Fruit fly (Drosophila melanogaster) whole organism, embryonic: Measurements from ENCODE around the gene fru.
A peak's percentile ranks its signal among the peaks of the same experiment; 100 is the strongest.

Experiments
- Atf-2 ChIP-seq: fragments of 200-800 bp; sonication (Bioruptor generic); optimal IDR thresholded peaks from 2 replicates; lab custom pipeline; 2016; ENCODE audit warnings: missing biosample characterization, missing genetic modification characterization
- B-H2 ChIP-seq: fragments of 200-800 bp; sonication (Bioruptor generic); optimal IDR thresholded peaks from 2 replicates; lab custom pipeline; 2018; ENCODE audit warnings: missing biosample characterization, mild to moderate bottlenecking, missing genetic modification characterization
- Bdp1 ChIP-seq: fragments of 200-800 bp; sonication (Bioruptor generic); optimal IDR thresholded peaks from 3 replicates; lab custom pipeline; 2016; ENCODE audit warnings: missing biosample characterization, missing genetic modification characterization
- CG12236 ChIP-seq: fragments of 200-800 bp; sonication (Bioruptor generic); optimal IDR thresholded peaks from 2 replicates; lab custom pipeline; 2016; ENCODE audit warnings: missing biosample characterization, missing genetic modification characterization
- CG13775 ChIP-seq: fragments of 200-800 bp; sonication (Bioruptor generic); optimal IDR thresholded peaks from 3 replicates; lab custom pipeline; 2017; ENCODE audit warnings: missing biosample characterization, mild to moderate bottlenecking, missing genetic modification characterization
- CG14860 ChIP-seq: fragments of 200-800 bp; sonication (Bioruptor generic); IDR thresholded peaks from 3 replicates; pipeline ENCODE4 v1.3.6; 2022; ENCODE audit warnings: missing biosample characterization, missing genetic modification characterization; ENCODE audit not compliant: partially characterized antibody
- CG15073 ChIP-seq: fragments of 200-800 bp; sonication (Bioruptor generic); optimal IDR thresholded peaks from 2 replicates; lab custom pipeline; 2016; ENCODE audit warnings: missing biosample characterization, missing genetic modification characterization
- CG1529 ChIP-seq: fragments of 200-800 bp; sonication (Bioruptor generic); optimal IDR thresholded peaks from 3 replicates; lab custom pipeline; 2018; ENCODE audit warnings: missing biosample characterization, missing genetic modification characterization
- CG16813 ChIP-seq: fragments of 200-800 bp; sonication (Bioruptor generic); IDR thresholded peaks from 3 replicates; pipeline ENCODE4 v1.3.6; 2022; ENCODE audit warnings: missing biosample characterization, missing genetic modification characterization; ENCODE audit not compliant: partially characterized antibody
- CG18764 ChIP-seq: fragments of 200-800 bp; sonication (Bioruptor generic); optimal IDR thresholded peaks from 3 replicates; lab custom pipeline; 2016; ENCODE audit warnings: missing biosample characterization, missing genetic modification characterization
- CG6854 ChIP-seq: fragments of 200-800 bp; sonication (Bioruptor generic); optimal IDR thresholded peaks from 3 replicates; lab custom pipeline; 2017; ENCODE audit warnings: missing biosample characterization, mild to moderate bottlenecking, missing genetic modification characterization
- CG7786 ChIP-seq: fragments of 200-800 bp; sonication (Bioruptor generic); optimal IDR thresholded peaks from 2 replicates; lab custom pipeline; 2016; ENCODE audit warnings: missing biosample characterization, missing genetic modification characterization
- CG8089 ChIP-seq: fragments of 200-800 bp; sonication (Bioruptor generic); optimal IDR thresholded peaks from 3 replicates; lab custom pipeline; 2016; ENCODE audit warnings: missing biosample characterization, missing genetic modification characterization
- CG9437 ChIP-seq: fragments of 200-800 bp; sonication (Bioruptor generic); optimal IDR thresholded peaks from 2 replicates; lab custom pipeline; 2018; ENCODE audit warnings: missing biosample characterization, mild to moderate bottlenecking, missing genetic modification characterization
- CG9727 ChIP-seq: fragments of 200-800 bp; sonication (Bioruptor generic); optimal IDR thresholded peaks from 3 replicates; lab custom pipeline; 2017; ENCODE audit warnings: missing biosample characterization, mild to moderate bottlenecking, missing genetic modification characterization
- CG9817 ChIP-seq: fragments of 200-800 bp; sonication (Bioruptor generic); optimal IDR thresholded peaks from 2 replicates; lab custom pipeline; 2018; ENCODE audit warnings: missing biosample characterization, mild to moderate bottlenecking, missing genetic modification characterization, moderate library complexity
- Dek ChIP-seq: fragments of 200-800 bp; sonication (Bioruptor generic); optimal IDR thresholded peaks from 3 replicates; lab custom pipeline; 2019; ENCODE audit warnings: missing biosample characterization, mild to moderate bottlenecking, missing genetic modification characterization, moderate library complexity
- Dref ChIP-seq: fragments of 200-800 bp; sonication (Bioruptor generic); IDR thresholded peaks from 2 replicates; pipeline ENCODE4 v1.3.6; 2022; ENCODE audit warnings: missing biosample characterization, missing genetic modification characterization
- Hey ChIP-seq: fragments of 200-800 bp; sonication (Bioruptor generic); optimal IDR thresholded peaks from 3 replicates; lab custom pipeline; 2018; ENCODE audit warnings: missing biosample characterization, mild to moderate bottlenecking, missing genetic modification characterization
- Hr39 ChIP-seq: fragments of >200 bp; optimal IDR thresholded peaks from 2 replicates; lab custom pipeline; 2017
- Jarid2 ChIP-seq: fragments of 200-800 bp; sonication (Bioruptor generic); optimal IDR thresholded peaks from 3 replicates; lab custom pipeline; 2017; ENCODE audit warnings: mild to moderate bottlenecking, missing biosample characterization, missing genetic modification reagents, missing genetic modification characterization
- Myb ChIP-seq: fragments of 200-800 bp; sonication (Bioruptor generic); optimal IDR thresholded peaks from 2 replicates; lab custom pipeline; 2016; ENCODE audit warnings: missing biosample characterization, missing genetic modification characterization
- Side ChIP-seq: fragments of 200-800 bp; sonication (Bioruptor generic); optimal IDR thresholded peaks from 2 replicates; lab custom pipeline; 2016; ENCODE audit warnings: missing biosample characterization, missing genetic modification characterization
- Stat92E ChIP-seq, 3 experiments: fragments of >200 bp in 2 of 3; fragments of 200-800 bp in 1 of 3; sonication (Bioruptor generic) in 1 of 3; optimal IDR thresholded peaks; 2 replicates each; lab custom pipeline; 2017 to 2019; ENCODE audit warnings: missing biosample characterization in 3 of 3, missing genetic modification characterization in 3 of 3, mild to moderate bottlenecking in 1 of 3, moderate library complexity in 1 of 3
- abd-A ChIP-seq: fragments of 200-800 bp; sonication (Bioruptor generic); optimal IDR thresholded peaks from 3 replicates; lab custom pipeline; 2019; ENCODE audit warnings: missing biosample characterization, mild to moderate bottlenecking, missing genetic modification characterization, moderate library complexity
- ara ChIP-seq: fragments of 200-800 bp; sonication (Bioruptor generic); IDR thresholded peaks from 2 replicates; pipeline ENCODE4 v1.3.6; 2022; ENCODE audit warnings: missing biosample characterization, missing genetic modification characterization
- bcd ChIP-seq: fragments of 200-800 bp; sonication (Bioruptor generic); optimal IDR thresholded peaks from 2 replicates; lab custom pipeline; 2017; ENCODE audit warnings: missing biosample characterization, mild to moderate bottlenecking, missing genetic modification characterization
- dati ChIP-seq: fragments of 200-800 bp; sonication (Bioruptor generic); IDR thresholded peaks from 2 replicates; pipeline ENCODE4 v1.3.6; 2022; ENCODE audit warnings: missing biosample characterization, missing genetic modification characterization
- dm ChIP-seq: fragments of 200-800 bp; sonication (Bioruptor generic); optimal IDR thresholded peaks from 3 replicates; lab custom pipeline; 2016; ENCODE audit warnings: missing biosample characterization, missing genetic modification characterization
- eyg ChIP-seq: fragments of 200-800 bp; sonication (Bioruptor generic); optimal IDR thresholded peaks from 3 replicates; lab custom pipeline; 2016; ENCODE audit warnings: missing biosample characterization, missing genetic modification characterization
- fd64A ChIP-seq: fragments of 200-800 bp; sonication (Bioruptor generic); optimal IDR thresholded peaks from 3 replicates; lab custom pipeline; 2018; ENCODE audit warnings: missing biosample characterization, mild to moderate bottlenecking, missing genetic modification characterization
- fd96Cb ChIP-seq: fragments of 200-800 bp; sonication (Bioruptor generic); optimal IDR thresholded peaks from 2 replicates; lab custom pipeline; 2018; ENCODE audit warnings: missing biosample characterization, mild to moderate bottlenecking, missing genetic modification characterization, moderate library complexity
- gce ChIP-seq: fragments of 200-800 bp; sonication (Bioruptor generic); IDR thresholded peaks from 3 replicates; pipeline ENCODE4 v1.3.6; 2022; ENCODE audit warnings: missing biosample characterization, missing genetic modification characterization
- grau ChIP-seq: fragments of 200-800 bp; optimal IDR thresholded peaks from 3 replicates; lab custom pipeline; 2019; ENCODE audit warnings: missing biosample characterization, mild to moderate bottlenecking, missing genetic modification characterization, moderate library complexity
- ind ChIP-seq: fragments of 200-800 bp; sonication (Bioruptor generic); optimal IDR thresholded peaks from 3 replicates; lab custom pipeline; 2016; ENCODE audit warnings: missing biosample characterization, missing genetic modification characterization
- jing ChIP-seq: fragments of 200-800 bp; sonication (Bioruptor generic); optimal IDR thresholded peaks from 2 replicates; lab custom pipeline; 2018; ENCODE audit warnings: missing biosample characterization, mild to moderate bottlenecking, missing genetic modification characterization
- org-1 ChIP-seq: fragments of 200-800 bp; sonication (Bioruptor generic); optimal IDR thresholded peaks from 2 replicates; lab custom pipeline; 2017; ENCODE audit warnings: missing biosample characterization, missing genetic modification characterization
- psq ChIP-seq: fragments of 200-800 bp; sonication (Bioruptor generic); optimal IDR thresholded peaks from 2 replicates; lab custom pipeline; 2017; ENCODE audit warnings: missing biosample characterization, missing genetic modification characterization
- pzg ChIP-seq: fragments of 200-800 bp; sonication (Bioruptor generic); optimal IDR thresholded peaks from 3 replicates; lab custom pipeline; 2018; ENCODE audit warnings: missing biosample characterization, mild to moderate bottlenecking, missing genetic modification characterization, moderate library complexity
- ranshi ChIP-seq: fragments of 200-800 bp; sonication (Bioruptor generic); IDR thresholded peaks from 2 replicates; pipeline ENCODE4 v1.3.6; 2022; ENCODE audit warnings: missing biosample characterization, missing genetic modification characterization
- run ChIP-seq: fragments of 200-800 bp; sonication (Bioruptor generic); optimal IDR thresholded peaks from 3 replicates; lab custom pipeline; 2018; ENCODE audit warnings: missing biosample characterization, mild to moderate bottlenecking, missing genetic modification characterization
- scrt ChIP-seq: fragments of 200-800 bp; sonication (Bioruptor generic); optimal IDR thresholded peaks from 2 replicates; lab custom pipeline; 2018; ENCODE audit warnings: missing biosample characterization, mild to moderate bottlenecking, missing genetic modification characterization, moderate library complexity
- sd ChIP-seq: fragments of 200-800 bp; sonication (Bioruptor generic); optimal IDR thresholded peaks from 3 replicates; lab custom pipeline; 2018; ENCODE audit warnings: missing biosample characterization, mild to moderate bottlenecking, missing genetic modification characterization, moderate library complexity
- tap ChIP-seq: fragments of 200-800 bp; optimal IDR thresholded peaks from 3 replicates; lab custom pipeline; 2019; ENCODE audit warnings: missing biosample characterization, mild to moderate bottlenecking, missing genetic modification characterization, moderate library complexity
- tio ChIP-seq: fragments of 200-800 bp; sonication (Bioruptor generic); optimal IDR thresholded peaks from 2 replicates; lab custom pipeline; 2017; ENCODE audit warnings: missing biosample characterization, missing genetic modification characterization, inconsistent platforms
- tx ChIP-seq: fragments of 200-800 bp; sonication (Bioruptor generic); optimal IDR thresholded peaks from 2 replicates; lab custom pipeline; 2016; ENCODE audit warnings: missing biosample characterization, missing genetic modification characterization
- unc-4 ChIP-seq: fragments of 200-800 bp; sonication (Bioruptor generic); IDR thresholded peaks from 2 replicates; pipeline ENCODE4 v1.3.6; 2022; ENCODE audit warnings: missing biosample characterization, missing genetic modification characterization; ENCODE audit not compliant: partially characterized antibody
- usp ChIP-seq: fragments of >200 bp; optimal IDR thresholded peaks from 2 replicates; lab custom pipeline; 2017; ENCODE audit warnings: missing biosample characterization, missing genetic modification characterization
- vfl ChIP-seq: fragments of 200-800 bp; sonication (Bioruptor generic); optimal IDR thresholded peaks from 2 replicates; lab custom pipeline; 2016; ENCODE audit warnings: missing biosample characterization, missing genetic modification characterization
- yki ChIP-seq: fragments of >200 bp; optimal IDR thresholded peaks from 3 replicates; lab custom pipeline; 2018

The fru gene

DNA sequence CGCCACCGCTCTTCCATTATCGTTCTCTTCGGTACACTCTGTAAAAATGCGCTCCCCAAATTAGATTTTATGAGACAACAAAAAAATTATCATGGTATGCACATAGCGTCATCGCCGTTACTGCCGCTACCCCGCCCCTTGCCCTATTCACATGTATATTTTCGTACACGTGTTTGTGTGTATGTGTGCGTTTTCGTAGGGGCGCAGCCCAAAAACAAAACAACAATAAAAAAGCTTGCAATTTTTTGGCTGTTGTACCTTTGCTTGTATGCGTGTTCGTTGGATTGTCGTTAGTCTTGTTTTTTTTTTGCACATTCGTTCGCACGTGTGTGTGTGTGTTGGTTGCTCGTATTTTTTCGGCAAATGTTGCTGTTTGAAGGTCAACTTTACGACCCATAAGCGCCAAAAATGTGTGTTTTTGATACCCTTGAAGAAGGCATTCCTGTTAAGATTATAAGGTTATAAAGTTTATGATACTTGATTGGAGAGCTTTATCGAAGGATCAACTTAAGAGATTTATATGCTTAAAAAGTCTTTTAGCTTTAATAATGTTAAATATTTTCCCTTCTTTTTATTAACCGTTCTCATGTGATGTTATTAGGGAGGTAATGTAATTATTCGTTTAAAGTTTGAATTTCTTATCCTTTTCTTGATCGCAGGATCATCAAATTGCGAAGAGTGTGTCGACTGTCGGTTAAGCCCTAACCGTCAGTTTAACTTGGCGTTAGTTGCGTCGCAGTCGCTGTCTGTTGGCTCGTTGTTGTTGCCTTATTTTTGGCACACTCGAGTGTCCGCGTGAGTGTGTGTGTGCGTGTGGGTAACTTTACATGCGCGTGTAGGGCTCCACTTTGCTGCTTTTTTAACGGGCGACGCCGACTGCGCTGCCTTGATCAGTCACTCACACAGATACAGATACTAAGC is 97.1 kb downstream of the fru start (continued):
- no peak for TF ChIP-seq CG1529 (GFP tag; lab: Kevin White, UChicago)
- no peak for TF ChIP-seq fd96Cb (tag; lab: Kevin White, UChicago)
- TF ChIP-seq Dek (tag; lab: Kevin White, UChicago), result peak; percentile 45
- TF ChIP-seq CG7786 (GFP tag; lab: Kevin White, UChicago), result peak; percentile 77
- no peak for TF ChIP-seq ara (GFP tag; lab: Robert Waterston, UW)
- no peak for TF ChIP-seq B-H2 (GFP tag; lab: Kevin White, UChicago)
- TF ChIP-seq sd, result no peak
- no peak for TF ChIP-seq tap
- no peak for TF ChIP-seq yki (lab: Kevin White, UChicago)
- no peak for TF ChIP-seq Hr39 (lab: Kevin White, UChicago)
- TF ChIP-seq gce (GFP tag; lab: Robert Waterston, UW), result no peak
- TF ChIP-seq CG9817, result peak; percentile 51
- peak; percentile 57 for TF ChIP-seq CG9727
- peak; percentile 26 for TF ChIP-seq ind (GFP tag; lab: Kevin White, UChicago)
- TF ChIP-seq Dref (GFP tag; lab: Robert Waterston, UW), result no peak
- peak; percentile 67 for TF ChIP-seq grau (tag; lab: Kevin White, UChicago)
- no peak for TF ChIP-seq Stat92E (GFP tag; optimal IDR thresholded peaks at IDR 0.05; lab: Kevin White, UChicago)
- no peak for TF ChIP-seq CG6854 (GFP tag; lab: Kevin White, UChicago)
- TF ChIP-seq Myb (GFP tag; lab: Kevin White, UChicago), result peak; percentile 40
- TF ChIP-seq tio, result peak; percentile 32
- no peak for TF ChIP-seq abd-A (tag; lab: Kevin White, UChicago)
- no peak for TF ChIP-seq eyg
- TF ChIP-seq tx (GFP tag; lab: Kevin White, UChicago), result no peak
- no peak for TF ChIP-seq dati (GFP tag; lab: Robert Waterston, UW)
- TF ChIP-seq CG18764 (GFP tag; lab: Kevin White, UChicago), result no peak
- TF ChIP-seq dm, result no peak
- no peak for TF ChIP-seq usp
- no peak for TF ChIP-seq ranshi (GFP tag; lab: Robert Waterston, UW)
- peak; percentile 20 for TF ChIP-seq vfl (GFP tag; lab: Kevin White, UChicago)
- TF ChIP-seq fd64A, result no peak
- TF ChIP-seq jing (GFP tag; lab: Kevin White, UChicago), result no peak
- TF ChIP-seq pzg (GFP tag; lab: Kevin White, UChicago), result no peak
- TF ChIP-seq CG15073, result no peak
- TF ChIP-seq Jarid2, result no peak
- no peak for TF ChIP-seq Bdp1 (GFP tag; lab: Kevin White, UChicago)
- no peak for TF ChIP-seq run (tag; lab: Kevin White, UChicago)
- TF ChIP-seq scrt (GFP tag; lab: Kevin White, UChicago), result peak; percentile 46
- TF ChIP-seq bcd, result peak; percentile 63
- TF ChIP-seq CG12236 (GFP tag; lab: Kevin White, UChicago), result no peak
- TF ChIP-seq Hey, result no peak
- TF ChIP-seq CG13775 (GFP tag; lab: Kevin White, UChicago), result peak; percentile 46
- no peak for TF ChIP-seq CG16813
- no peak for TF ChIP-seq unc-4 (GFP tag; lab: Robert Waterston, UW)
- TF ChIP-seq CG9437, result no peak
- no peak for TF ChIP-seq CG8089 (GFP tag; lab: Kevin White, UChicago)
- no peak for TF ChIP-seq CG14860 (GFP tag; lab: Robert Waterston, UW)
- peak; percentile 4 for TF ChIP-seq Atf-2
- TF ChIP-seq org-1 (GFP tag; lab: Kevin White, UChicago), result peak; percentile 21
- peak; percentile 15 for TF ChIP-seq Side (GFP tag; lab: Kevin White, UChicago)
- TF ChIP-seq psq, result no peak
